Worm (Caenorhabditis elegans) whole organism, L4/young adult: ENCODE data around the gene cank-26.

ENCODE experiments used
- W03F9.2 ChIP-seq: fragments of 150-350 bp; optimal IDR thresholded peaks from 2 replicates; lab custom pipeline; 2014; ENCODE audit warnings: missing biosample characterization, missing genetic modification characterization
- dao-5 ChIP-seq: sonication (generic microtip); optimal IDR thresholded peaks from 2 replicates; lab custom pipeline; 2016; ENCODE audit warnings: missing genotype, missing genetic modification characterization, moderate library complexity, missing compliant biosample characterization
- him-1 ChIP-seq: sonication (generic microtip); optimal IDR thresholded peaks from 2 replicates; lab custom pipeline; 2016; ENCODE audit warnings: missing genotype, missing genetic modification reagents, missing genetic modification characterization, missing compliant biosample characterization

Gene cank-26

DNA sequence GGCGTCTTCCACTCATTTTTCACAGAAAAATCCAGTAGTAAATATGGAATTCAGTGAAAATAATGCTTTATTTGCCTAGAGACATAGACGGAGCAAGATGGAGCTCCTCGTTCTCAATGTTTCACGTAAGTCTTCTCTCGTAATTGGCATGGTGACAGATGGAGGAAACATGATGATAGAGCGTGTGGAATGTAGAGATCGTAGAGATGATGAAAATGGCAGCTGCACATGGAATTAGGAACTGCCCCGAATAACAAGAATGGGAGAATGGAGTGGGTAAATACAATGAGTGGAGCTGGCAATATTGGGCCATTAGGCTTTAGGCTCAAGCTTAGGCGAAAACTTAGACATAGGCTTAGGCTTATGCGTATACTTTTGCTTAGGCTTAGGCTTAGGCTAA lies at the start of gene cank-26:
Gene cank-26, minus strand, starts transcription at position 113 of the 400 bp plus-strand sequence.
- TF ChIP-seq W03F9.2 (tag; lab: Kevin White, UChicago) = no peak
- TF ChIP-seq dao-5 (tag; lab: Kevin White, UChicago) = no peak
- no peak for TF ChIP-seq him-1 (tag; lab: Kevin White, UChicago)

DNA sequence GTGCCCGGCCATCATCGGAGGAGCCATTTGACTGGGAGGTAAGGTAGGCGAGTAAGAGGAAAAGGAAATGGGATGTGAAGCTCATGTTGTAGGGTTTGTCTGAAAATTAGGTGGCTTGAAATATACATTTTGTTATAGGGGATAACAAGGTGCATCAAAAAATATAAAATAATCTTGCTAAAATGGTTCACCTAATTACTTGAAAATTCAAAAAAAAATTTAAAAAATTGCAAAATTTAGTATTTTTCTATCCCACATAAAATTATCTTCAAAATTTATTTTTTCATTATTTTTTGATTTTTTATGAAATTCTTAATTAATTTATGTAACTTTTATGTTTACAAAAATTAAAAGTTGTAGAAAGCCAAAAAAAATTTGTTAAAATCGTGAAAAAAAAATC lies 43.8 kb upstream of the cank-26 start, which contains the start of gene K07D4.6:
Gene K07D4.6, minus strand, starts transcription at position 101 of the 400 bp plus-strand sequence.
- TF ChIP-seq W03F9.2 (tag; lab: Kevin White, UChicago) (no peak), him-1 (tag; lab: Kevin White, UChicago) (no peak), dao-5 (tag; lab: Kevin White, UChicago) (no peak)

DNA sequence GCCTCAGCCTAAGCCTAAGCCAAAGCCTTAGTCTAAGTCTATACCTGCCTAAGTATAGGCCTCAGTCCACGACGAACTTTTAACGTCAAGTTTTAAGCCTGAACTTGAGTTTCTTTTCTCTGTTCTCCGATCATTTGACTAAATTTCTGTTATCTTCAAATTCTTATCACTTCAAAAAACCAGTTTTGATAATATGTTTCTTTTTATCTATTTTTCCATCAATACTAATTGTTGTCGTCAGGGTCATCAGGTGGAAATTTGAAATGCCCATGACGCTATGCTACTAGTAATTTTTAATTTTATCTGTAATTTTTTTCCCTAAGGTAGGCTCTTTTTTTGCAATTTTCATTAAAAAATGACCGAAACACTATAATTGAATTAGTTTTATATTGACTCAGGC lies 36.7 kb upstream of the cank-26 start:
- TF ChIP-seq him-1 (tag; lab: Kevin White, UChicago) (no peak), dao-5 (tag; lab: Kevin White, UChicago) (no peak), W03F9.2 (tag; lab: Kevin White, UChicago) (no peak)

DNA sequence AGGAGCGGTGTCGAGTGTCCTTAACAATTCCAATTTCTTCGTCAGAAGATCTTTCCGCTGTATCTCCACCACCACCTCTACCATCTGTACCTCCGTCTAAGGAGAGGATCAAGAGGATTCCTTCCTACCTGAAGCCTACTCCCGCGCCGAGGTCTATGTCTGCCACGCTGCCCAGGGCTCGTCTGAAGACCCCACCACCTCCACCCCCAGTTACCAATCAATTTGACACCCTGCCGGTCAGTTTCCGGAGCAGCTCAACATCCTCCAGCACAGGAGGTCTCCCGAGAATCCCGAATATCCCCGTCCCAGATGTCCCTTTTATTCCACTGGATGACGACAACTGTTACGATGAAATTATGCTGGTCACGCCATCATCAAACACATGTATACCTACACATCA lies 33.1 kb upstream of the cank-26 start:
- TF ChIP-seq W03F9.2 (tag; lab: Kevin White, UChicago) = no peak
- TF ChIP-seq dao-5 (tag; lab: Kevin White, UChicago) = no peak
- no peak for TF ChIP-seq him-1 (tag; lab: Kevin White, UChicago)

DNA sequence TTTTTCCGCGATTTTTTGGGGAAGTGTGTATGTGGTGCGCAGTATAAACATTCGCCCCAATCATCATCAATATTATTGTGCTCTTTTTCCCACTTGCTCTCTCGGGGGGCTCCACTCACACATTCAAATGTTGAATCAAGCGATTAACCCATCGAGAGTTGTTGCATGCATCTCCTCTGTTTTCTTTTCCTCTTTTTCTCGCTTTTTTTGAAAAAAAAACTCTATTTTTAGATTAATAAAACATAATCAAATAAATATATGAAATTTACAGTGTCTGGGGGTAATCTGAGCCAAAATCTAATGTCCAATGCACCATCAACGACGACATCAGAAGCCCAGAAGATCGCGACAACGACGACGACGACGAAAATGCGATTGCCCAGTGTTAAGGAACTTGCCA lies 29.7 kb upstream of the cank-26 start, which contains the start of gene ephx-1:
Gene ephx-1, plus strand, starts transcription at position 301 of the 400 bp plus-strand sequence.
- TF ChIP-seq dao-5 (tag; lab: Kevin White, UChicago) (no peak), him-1 (tag; lab: Kevin White, UChicago) (no peak), W03F9.2 (tag; lab: Kevin White, UChicago) (no peak)

DNA sequence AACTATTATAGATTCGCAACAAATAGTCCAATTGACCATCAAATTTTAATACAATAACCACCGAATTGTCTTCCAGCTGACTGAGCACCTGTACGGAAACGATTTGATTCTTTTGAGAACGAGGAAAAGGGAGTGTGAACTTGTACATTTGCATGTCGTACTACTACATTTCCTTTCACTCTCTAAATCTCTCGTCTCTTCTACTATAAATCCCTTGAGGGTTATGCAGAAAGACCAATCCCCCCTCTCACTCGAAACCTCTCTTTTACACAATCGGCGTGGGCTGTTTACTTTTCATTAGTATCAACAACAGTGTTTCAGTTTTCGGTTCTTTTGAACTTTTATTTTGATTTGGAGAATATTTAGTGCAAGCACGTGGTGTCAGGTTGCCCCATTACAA lies 27.3 kb upstream of the cank-26 start:
- TF ChIP-seq W03F9.2 (tag; lab: Kevin White, UChicago) (no peak), dao-5 (tag; lab: Kevin White, UChicago) (no peak), him-1 (tag; lab: Kevin White, UChicago) (no peak)

DNA sequence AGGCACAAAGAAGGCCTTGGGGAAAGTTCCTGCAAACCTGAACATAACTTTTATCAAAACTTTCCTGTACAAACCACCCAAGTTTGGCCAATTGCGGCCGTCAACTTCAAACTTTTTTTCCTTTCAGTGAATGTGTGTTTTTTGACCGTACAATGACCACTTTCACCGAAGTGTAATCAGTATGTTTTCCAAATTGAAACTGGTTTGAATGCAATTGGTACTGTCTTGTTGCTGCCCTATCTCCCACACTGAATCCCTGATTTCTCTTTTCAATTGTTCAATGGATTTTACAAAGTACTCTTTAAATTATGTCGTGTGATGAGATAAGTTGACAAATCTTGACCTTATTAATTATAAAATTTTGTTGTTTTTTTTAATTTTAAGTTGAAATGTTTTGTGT lies 25.6 kb upstream of the cank-26 start:
- TF ChIP-seq him-1 (tag; lab: Kevin White, UChicago) (no peak), W03F9.2 (tag; lab: Kevin White, UChicago) (no peak), dao-5 (tag; lab: Kevin White, UChicago) (no peak)

DNA sequence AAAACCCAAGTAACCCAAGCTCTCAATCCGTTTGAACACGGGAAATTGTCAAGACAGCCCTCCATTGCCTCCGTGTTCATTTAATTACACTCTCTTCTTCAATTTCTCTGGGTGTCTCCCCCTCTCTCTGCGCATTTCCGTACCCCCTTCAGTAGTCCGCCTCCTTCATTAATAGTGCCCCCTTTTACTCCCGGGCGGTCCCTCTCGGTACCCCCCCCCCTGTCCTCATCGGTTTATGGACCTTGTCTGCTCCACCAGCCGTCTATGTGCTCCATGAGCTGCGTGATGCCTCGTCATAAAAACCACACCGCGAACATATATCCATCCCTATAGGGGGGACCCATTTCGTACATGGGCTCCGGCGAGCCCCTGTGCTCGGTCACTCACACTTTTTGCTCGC lies 24.7 kb upstream of the cank-26 start:
- TF ChIP-seq dao-5 (tag; lab: Kevin White, UChicago) (no peak), him-1 (tag; lab: Kevin White, UChicago) (no peak), W03F9.2 (tag; lab: Kevin White, UChicago) (no peak)

DNA sequence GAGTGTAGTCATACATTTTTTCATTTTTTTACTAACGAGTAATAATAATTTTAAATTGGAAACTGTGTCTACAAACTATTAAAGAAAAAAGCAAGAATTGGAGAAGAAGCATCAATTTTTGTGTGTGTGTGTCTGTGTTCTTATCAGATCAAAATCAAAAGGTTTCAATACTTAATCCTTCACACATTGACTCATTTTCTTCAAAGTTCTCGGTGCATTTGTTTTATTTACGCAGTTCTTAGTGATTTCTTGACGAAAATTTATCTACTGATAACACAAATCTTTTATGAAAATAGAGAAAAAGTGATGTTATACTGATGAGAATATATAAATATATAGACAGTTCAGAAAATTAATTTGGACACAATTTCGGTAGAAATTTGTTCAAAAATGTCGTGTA lies 21.1 kb upstream of the cank-26 start, which contains the start of gene clc-22:
Gene clc-22, minus strand, starts transcription at position 71 of the 400 bp plus-strand sequence.
- no peak for TF ChIP-seq dao-5 (tag; lab: Kevin White, UChicago)

DNA sequence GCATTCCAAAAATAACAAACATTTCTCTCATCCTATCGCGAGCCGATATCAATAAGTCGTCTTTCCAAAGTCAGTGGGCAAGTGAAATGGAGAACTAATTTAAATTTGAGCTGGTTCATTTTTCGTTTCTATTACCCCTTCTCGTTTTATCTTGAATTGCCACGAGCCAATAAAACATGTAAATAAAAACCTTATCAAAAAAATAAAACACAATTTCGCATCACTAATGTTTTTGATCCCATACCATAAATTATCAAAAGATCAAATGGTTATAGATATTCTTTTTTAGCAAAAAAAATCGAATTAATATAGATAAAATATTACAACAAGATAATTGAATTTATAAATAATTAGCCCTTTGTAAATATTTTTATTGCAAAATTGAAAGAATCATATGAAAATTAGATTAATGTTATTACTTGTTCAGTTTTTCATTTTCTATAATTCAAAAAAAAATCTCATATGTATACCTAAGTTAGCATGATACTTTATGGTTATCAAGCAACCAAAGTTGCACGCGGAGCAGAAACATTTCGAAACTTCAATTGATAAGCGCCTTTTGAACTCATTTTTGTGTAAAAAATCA lies 17.9 kb upstream of the cank-26 start, which contains the start of gene Y14H12A.1:
Gene Y14H12A.1, plus strand, starts transcription at position 536 of the 586 bp plus-strand sequence.
- TF ChIP-seq him-1 (tag; lab: Kevin White, UChicago) (no peak), W03F9.2 (tag; lab: Kevin White, UChicago) (no peak), dao-5 (tag; lab: Kevin White, UChicago) (no peak)

DNA sequence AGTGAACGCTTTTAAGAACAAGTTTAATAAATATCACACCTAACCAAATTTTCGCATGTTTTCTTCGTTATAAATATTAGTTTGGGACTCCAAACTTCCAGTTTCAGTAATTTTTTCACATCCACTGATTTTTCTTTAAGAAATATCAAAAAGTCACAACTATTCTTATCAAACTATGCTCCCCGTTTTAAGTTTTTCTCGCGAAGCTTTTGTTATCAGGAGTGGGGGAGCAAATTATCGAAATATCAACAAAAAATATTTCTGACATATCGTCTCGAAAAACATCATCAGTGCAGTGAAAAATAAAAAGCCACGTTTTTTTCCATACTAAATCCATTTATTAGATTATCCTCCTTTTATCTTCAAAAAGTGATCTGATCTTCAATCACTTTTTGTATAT lies 17.2 kb upstream of the cank-26 start:
- no peak for TF ChIP-seq him-1 (tag; lab: Kevin White, UChicago)

DNA sequence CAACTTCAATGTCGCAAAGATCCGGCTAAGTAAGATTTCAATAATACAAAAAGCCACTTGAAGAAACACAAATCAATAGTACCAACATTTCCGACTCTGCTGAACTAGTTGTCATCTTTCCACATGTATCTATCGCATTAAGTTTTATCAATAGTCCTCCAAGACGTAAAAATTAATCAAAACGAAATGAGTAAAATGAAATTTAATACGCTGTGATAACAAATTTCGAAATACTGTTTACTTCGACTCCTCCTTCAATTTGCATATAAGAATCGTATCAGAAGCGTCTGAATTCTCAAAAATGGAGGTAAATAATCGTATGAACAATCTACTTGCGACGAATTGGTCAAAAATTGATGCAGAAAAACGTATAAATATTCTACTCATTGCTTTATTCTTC lies 15.8 kb upstream of the cank-26 start:
- TF ChIP-seq W03F9.2 (tag; lab: Kevin White, UChicago) = no peak
- no peak for TF ChIP-seq him-1 (tag; lab: Kevin White, UChicago)
- no peak for TF ChIP-seq dao-5 (tag; lab: Kevin White, UChicago)

DNA sequence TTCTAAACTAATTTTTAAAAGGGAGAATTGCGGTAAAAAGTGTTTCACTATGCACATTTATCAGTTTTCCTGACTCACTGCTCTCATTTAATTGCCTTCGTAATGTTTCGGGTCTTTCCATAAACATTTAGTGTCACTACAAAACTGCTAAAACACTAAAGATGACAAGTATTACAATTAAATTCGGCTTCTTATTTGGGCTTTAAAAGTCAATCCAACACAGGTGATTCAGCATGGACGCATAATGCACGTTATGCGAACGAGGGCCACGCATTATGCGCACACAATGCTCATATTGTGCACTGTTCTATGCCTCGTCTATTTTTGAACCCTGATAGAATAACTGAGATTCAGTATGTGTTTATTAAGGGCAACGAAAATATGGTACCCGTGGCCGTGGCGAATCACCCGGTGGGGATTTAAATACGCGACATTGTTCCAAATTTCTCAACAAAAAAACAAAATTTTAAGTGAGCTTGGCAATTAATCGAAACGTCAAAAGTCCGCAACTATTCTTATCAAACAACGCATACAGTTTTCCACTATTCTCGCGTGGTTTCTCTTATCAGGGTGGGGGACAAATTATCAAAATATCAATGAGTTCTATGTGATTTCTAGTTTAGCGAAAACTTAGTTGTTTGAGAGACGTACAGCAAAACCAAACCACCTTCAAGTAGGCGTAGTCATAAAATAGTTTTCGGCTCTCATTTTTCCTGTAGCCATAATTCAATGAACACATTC lies 14.9 kb upstream of the cank-26 start, which contains the start of gene Y14H12A.2:
Gene Y14H12A.2, minus strand, starts transcription at position 51 of the 741 bp plus-strand sequence.
- TF ChIP-seq dao-5 (tag; lab: Kevin White, UChicago) (no peak), W03F9.2 (tag; lab: Kevin White, UChicago) (no peak), him-1 (tag; lab: Kevin White, UChicago) (no peak)

DNA sequence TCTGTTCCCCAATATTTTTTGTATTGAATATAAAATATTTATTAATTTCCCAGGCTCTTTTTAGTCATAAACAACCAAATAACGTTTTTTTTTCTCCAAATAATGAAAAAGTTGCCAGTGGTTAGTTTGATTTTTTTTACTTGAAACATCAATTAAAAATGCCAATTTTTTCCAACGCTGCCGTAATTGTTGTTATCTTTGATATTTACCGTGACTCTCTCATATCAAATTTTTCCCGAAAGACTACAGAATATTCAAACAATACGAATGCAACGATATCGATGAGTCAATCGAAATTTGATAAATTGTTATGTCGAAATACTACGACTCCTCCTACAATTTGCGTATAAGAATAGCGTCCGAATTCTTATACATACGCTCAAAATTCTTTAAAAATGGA lies 12.0 kb upstream of the cank-26 start, which contains the start of gene K10G6.5:
Gene K10G6.5, plus strand, starts transcription at position 345 of the 400 bp plus-strand sequence.
- no peak for TF ChIP-seq dao-5 (tag; lab: Kevin White, UChicago)
- no peak for TF ChIP-seq W03F9.2 (tag; lab: Kevin White, UChicago)
- TF ChIP-seq him-1 (tag; lab: Kevin White, UChicago) = no peak
